Worm (Caenorhabditis elegans): ENCODE results near the gene mttu-1.

- TF ChIP-seq skn-1 (tag; optimal IDR thresholded peaks at IDR 0.05) (no peak), lin-38 (GFP tag; IDR thresholded peaks at IDR 0.05) (no peak), nhr-41 (GFP tag; IDR thresholded peaks at IDR 0.05) (no peak), unc-39 (tag; optimal IDR thresholded peaks at IDR 0.05) (no peak), nhr-28 (tag; optimal IDR thresholded peaks at IDR 0.05) (no peak)
Observed at ce11 chrIV:11313880-11314279, 17.2 kb upstream of the mttu-1 start, which contains the start of gene dnj-2.

All from whole organism, L4 larva.